Worm (Caenorhabditis elegans) whole organism, L4 larva: ENCODE measurements around the gene ifb-1.

Source experiments
- Y48G9A.11 ChIP-seq: fragments of 200-800 bp; sonication (Bioruptor generic); IDR thresholded peaks from 2 replicates; pipeline ENCODE4 v1.3.6; 2022; ENCODE audit warnings: missing genetic modification reagents, missing genetic modification characterization, missing compliant biosample characterization
- Y5F2A.4 ChIP-seq: fragments of 200-800 bp; sonication (Bioruptor generic); optimal IDR thresholded peaks from 2 replicates; lab custom pipeline; 2018; ENCODE audit warnings: mild to moderate bottlenecking, missing genetic modification characterization, missing compliant biosample characterization
- ZK337.2 ChIP-seq: fragments of 200-800 bp; sonication (Bioruptor generic); IDR thresholded peaks from 2 replicates; pipeline ENCODE4 v1.3.6; 2022; ENCODE audit warnings: missing genetic modification reagents, missing genetic modification characterization, missing compliant biosample characterization
- aha-1 ChIP-seq: fragments of 150-350 bp; peaks from one replicate; lab custom pipeline; 2014; ENCODE audit warnings: missing biosample characterization, missing genetic modification characterization
- aly-2 ChIP-seq: sonication (generic microtip); optimal IDR thresholded peaks from 2 replicates; lab custom pipeline; 2018; ENCODE audit warnings: missing biosample characterization, missing genetic modification characterization
- arid-1 ChIP-seq: fragments of 200-800 bp; sonication (Bioruptor generic); conservative IDR thresholded peaks from 2 replicates; pipeline ENCODE4 v1.3.6; 2022; ENCODE audit warnings: missing genetic modification reagents, missing genetic modification characterization, missing compliant biosample characterization
- attf-4 ChIP-seq: sonication (generic microtip); optimal IDR thresholded peaks from 3 replicates; lab custom pipeline; 2017; ENCODE audit warnings: missing biosample characterization, missing genetic modification characterization
- ceh-20 ChIP-seq: fragments of 200-800 bp; sonication (Bioruptor generic); IDR thresholded peaks from 2 replicates; pipeline ENCODE4 v1.3.6; 2022; ENCODE audit warnings: missing genetic modification reagents, missing genetic modification characterization, missing compliant biosample characterization
- ceh-82 ChIP-seq: sonication (generic microtip); optimal IDR thresholded peaks from 2 replicates; lab custom pipeline; 2017; ENCODE audit warnings: missing biosample characterization, missing genetic modification characterization
- ctbp-1 ChIP-seq: fragments of 200-800 bp; sonication (Bioruptor generic); IDR thresholded peaks from 2 replicates; pipeline ENCODE4 v1.3.6; 2022; ENCODE audit warnings: missing genetic modification reagents, missing genetic modification characterization, missing compliant biosample characterization
- dmd-6 ChIP-seq: fragments of 200-800 bp; sonication (Bioruptor generic); IDR thresholded peaks from 2 replicates; pipeline ENCODE4 v1.3.6; 2022; ENCODE audit warnings: missing genetic modification reagents, missing genetic modification characterization, missing compliant biosample characterization
- dmd-9 ChIP-seq: fragments of 200-800 bp; sonication (Bioruptor generic); IDR thresholded peaks from 2 replicates; pipeline ENCODE4 v1.3.6; 2022; ENCODE audit warnings: missing genetic modification reagents, missing genetic modification characterization, missing compliant biosample characterization
- dpl-1 ChIP-seq: fragments of 150-350 bp; optimal IDR thresholded peaks from 2 replicates; lab custom pipeline; 2014; ENCODE audit warnings: missing biosample characterization, missing genetic modification reagents, missing genetic modification characterization
- egl-27 ChIP-seq: sonication (generic microtip); optimal IDR thresholded peaks from 3 replicates; lab custom pipeline; 2017; ENCODE audit warnings: missing biosample characterization, missing genetic modification reagents, missing genetic modification characterization
- gei-8 ChIP-seq: fragments of 200-800 bp; sonication (Bioruptor generic); optimal IDR thresholded peaks from 2 replicates; lab custom pipeline; 2018; ENCODE audit warnings: mild to moderate bottlenecking, missing genetic modification characterization, missing compliant biosample characterization
- hif-1 ChIP-seq, 2 experiments: sonication (generic microtip); optimal IDR thresholded peaks; 2 replicates each; lab custom pipeline; 2016 to 2017; ENCODE audit warnings: missing compliant biosample characterization in 2 of 2, missing genetic modification characterization in 2 of 2, missing genetic modification reagents in 2 of 2, missing genotype in 2 of 2, mild to moderate bottlenecking in 1 of 2
- lim-7 ChIP-seq: fragments of 200-800 bp; sonication (Bioruptor generic); IDR thresholded peaks from 2 replicates; pipeline ENCODE4 v1.3.6; 2022; ENCODE audit warnings: missing genetic modification characterization, missing compliant biosample characterization
- lin-15B ChIP-seq: fragments of 150-350 bp; sonication (generic microtip); optimal IDR thresholded peaks from 3 replicates; lab custom pipeline; 2014; ENCODE audit warnings: missing biosample characterization, missing genetic modification characterization
- lin-29 ChIP-seq: fragments of 200-800 bp; sonication (Bioruptor generic); IDR thresholded peaks from 2 replicates; pipeline ENCODE4 v1.3.6; 2022; ENCODE audit warnings: missing genetic modification reagents, missing genetic modification characterization, missing compliant biosample characterization
- lin-38 ChIP-seq: fragments of 200-800 bp; sonication (Bioruptor generic); IDR thresholded peaks from 2 replicates; pipeline ENCODE4 v1.3.6; 2022; ENCODE audit warnings: missing genetic modification reagents, missing genetic modification characterization, missing compliant biosample characterization
- lsy-2 ChIP-seq, 2 experiments: fragments of 150-350 bp in 1 of 2; sonication (generic microtip) in 1 of 2; optimal IDR thresholded peaks; 2 replicates each; lab custom pipeline; 2014 to 2017; ENCODE audit warnings: missing biosample characterization in 2 of 2, missing genetic modification characterization in 2 of 2
- madf-9 ChIP-seq: fragments of 200-800 bp; sonication (Bioruptor generic); conservative IDR thresholded peaks from 2 replicates; pipeline ENCODE4 v1.3.6; 2022; ENCODE audit warnings: missing genetic modification reagents, missing genetic modification characterization, missing compliant biosample characterization
- mdl-1 ChIP-seq, 2 experiments: fragments of 150-350 bp in 1 of 2; sonication (generic microtip) in 1 of 2; optimal IDR thresholded peaks; 2 replicates each; lab custom pipeline; 2014 to 2017; ENCODE audit warnings: missing biosample characterization in 2 of 2, missing genetic modification characterization in 2 of 2
- mdt-29 ChIP-seq: fragments of 200-800 bp; sonication (Bioruptor generic); IDR thresholded peaks from 2 replicates; pipeline ENCODE4 v1.3.6; 2022; ENCODE audit warnings: missing genetic modification reagents, missing genetic modification characterization, missing compliant biosample characterization
- mes-2 ChIP-seq: sonication (generic microtip); optimal IDR thresholded peaks from 2 replicates; lab custom pipeline; 2016; ENCODE audit warnings: missing genotype, mild to moderate bottlenecking, missing genetic modification characterization, missing compliant biosample characterization; ENCODE audit not compliant: poor library complexity, severe bottlenecking
- mxl-3 ChIP-seq: fragments of 200-800 bp; sonication (Bioruptor generic); optimal IDR thresholded peaks from 2 replicates; lab custom pipeline; 2018; ENCODE audit warnings: mild to moderate bottlenecking, missing genetic modification characterization, missing compliant biosample characterization
- nhr-28 ChIP-seq: fragments of 150-350 bp; optimal IDR thresholded peaks from 2 replicates; lab custom pipeline; 2014; ENCODE audit warnings: missing biosample characterization, missing genetic modification characterization
- rbr-2 ChIP-seq: sonication (generic microtip); optimal IDR thresholded peaks from 2 replicates; lab custom pipeline; 2016; ENCODE audit warnings: missing genotype, missing genetic modification characterization, missing compliant biosample characterization
- snpc-1.2 ChIP-seq: fragments of 200-800 bp; sonication (Bioruptor generic); IDR thresholded peaks from 2 replicates; pipeline ENCODE4 v1.3.6; 2022; ENCODE audit warnings: missing genetic modification reagents, missing genetic modification characterization, missing compliant biosample characterization
- tra-1 ChIP-seq: fragments of 200-800 bp; sonication (Bioruptor generic); IDR thresholded peaks from 2 replicates; pipeline ENCODE4 v1.3.6; 2022; ENCODE audit warnings: missing genetic modification reagents, missing genetic modification characterization, missing compliant biosample characterization
- unc-130 ChIP-seq: sonication (generic microtip); optimal IDR thresholded peaks from 2 replicates; lab custom pipeline; 2016; ENCODE audit warnings: missing genetic modification reagents, missing genetic modification characterization, missing compliant biosample characterization
- vab-7 ChIP-seq: fragments of 200-800 bp; sonication (Bioruptor generic); IDR thresholded peaks from 2 replicates; pipeline ENCODE4 v1.3.6; 2022; ENCODE audit warnings: missing genetic modification reagents, missing genetic modification characterization, missing compliant biosample characterization
- zag-1 ChIP-seq: fragments of 150-350 bp; optimal IDR thresholded peaks from 2 replicates; lab custom pipeline; 2014; ENCODE audit warnings: missing biosample characterization, missing genetic modification characterization
- zfp-3 ChIP-seq: fragments of 200-800 bp; sonication (Bioruptor generic); conservative IDR thresholded peaks from 2 replicates; pipeline ENCODE4 v1.3.6; 2022; ENCODE audit warnings: missing genetic modification reagents, missing genetic modification characterization, missing compliant biosample characterization

The ifb-1 gene

DNA sequence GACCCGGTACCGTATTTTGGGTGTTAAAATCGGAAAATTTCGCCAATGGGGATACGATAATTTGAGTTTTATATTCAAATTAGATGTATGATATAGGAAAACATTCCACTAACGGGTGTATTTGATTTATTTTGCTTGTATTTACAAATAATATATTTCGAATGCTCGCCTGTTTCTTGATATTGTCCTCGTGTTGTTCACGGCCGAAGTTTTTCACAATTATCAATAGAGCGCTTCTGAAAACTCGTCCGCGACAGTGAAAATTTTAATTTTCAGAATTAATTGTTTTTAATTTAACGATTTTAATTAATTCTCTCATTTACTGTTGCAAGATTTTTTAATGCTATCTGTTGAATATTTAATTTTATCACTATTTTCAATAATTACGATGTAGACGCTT lies 54.2 kb downstream of the ifb-1 start:
- TF ChIP-seq lin-15B (tag; lab: Kevin White, UChicago): no peak
- 0 out of 2 replicates have a peak, but pooled peaks have one; percentile 40 for TF ChIP-seq dmd-9 (GFP tag; lab: Robert Waterston, UW)
- TF ChIP-seq ZK337.2 (GFP tag; lab: Robert Waterston, UW): 0 out of 2 replicates have a peak, but pooled peaks have one; percentile 62
- no peak for TF ChIP-seq ctbp-1
- peak; percentile 25; the same call in 1 of the 2 replicates for TF ChIP-seq Y48G9A.11 (GFP tag; lab: Robert Waterston, UW)
- TF ChIP-seq madf-9 (GFP tag; lab: Robert Waterston, UW): peak; percentile 47; the same call in 1 of the 2 replicates
- 0 out of 2 replicates have a peak, but pooled peaks have one; percentile 23 for TF ChIP-seq vab-7 (GFP tag; lab: Robert Waterston, UW)
- TF ChIP-seq lin-38: peak; percentile 90
- TF ChIP-seq hif-1 (tag; optimal IDR thresholded peaks at IDR 0.05; lab: Kevin White, UChicago): peak in 1 of 2 experiments; percentile 54
- TF ChIP-seq mdt-29 (GFP tag; lab: Robert Waterston, UW): no peak
- peak; percentile 30 for TF ChIP-seq aha-1 (tag; lab: Kevin White, UChicago)
- TF ChIP-seq mes-2: peak; percentile 97
- TF ChIP-seq unc-130 (GFP tag; lab: Kevin White, UChicago): peak; percentile 91
- peak; percentile 24 for TF ChIP-seq dpl-1 (GFP tag; lab: Kevin White, UChicago)
- TF ChIP-seq dmd-6: peak; percentile 34
- TF ChIP-seq tra-1 (GFP tag; lab: Robert Waterston, UW): 0 out of 2 replicates have a peak, but pooled peaks have one; percentile 21
- TF ChIP-seq nhr-28: peak; percentile 22
- no peak for TF ChIP-seq ceh-20 (GFP tag; lab: Robert Waterston, UW)
- TF ChIP-seq arid-1 (GFP tag; lab: Robert Waterston, UW): no peak
- TF ChIP-seq snpc-1.2 (GFP tag; lab: Robert Waterston, UW): 0 out of 2 replicates have a peak, but pooled peaks have one; percentile 9

DNA sequence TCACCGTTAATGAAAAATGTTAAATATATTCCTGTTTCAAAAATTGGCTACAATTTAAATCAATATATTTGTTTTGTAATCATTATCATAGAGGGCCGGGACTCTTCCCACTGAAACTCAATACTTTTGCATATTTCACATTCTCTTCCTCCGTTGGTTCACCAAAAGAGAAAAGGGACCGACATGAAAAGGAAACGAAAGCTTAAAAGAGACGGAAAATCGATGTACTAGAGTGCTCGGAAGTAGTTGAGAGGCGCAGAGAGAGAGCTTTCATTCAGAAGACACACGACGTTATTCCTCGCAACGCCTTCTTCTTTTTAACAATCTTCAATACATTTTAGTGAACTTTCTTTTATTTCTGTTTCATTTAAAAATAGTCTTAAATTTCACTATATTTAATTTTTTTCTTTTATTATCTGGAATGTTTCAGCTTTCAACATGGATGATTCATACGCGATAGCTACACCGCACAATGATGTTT lies 54.9 kb downstream of the ifb-1 start, which contains the start of gene ehs-1:
Gene ehs-1, plus strand, starts transcription at position 431 of the 481 bp plus-strand sequence.
- TF ChIP-seq aly-2 (tag; lab: Kevin White, UChicago) (no peak), attf-4 (tag; lab: Kevin White, UChicago) (no peak), gei-8 (GFP tag; lab: Kevin White, UChicago) (no peak), mdl-1 (tag; optimal IDR thresholded peaks at IDR 0.05; lab: Kevin White, UChicago) (no peak), dpl-1 (GFP tag; lab: Kevin White, UChicago) (peak; percentile 2), ctbp-1 (0 out of 2 replicates have a peak, but pooled peaks have one; percentile 10), zag-1 (tag; lab: Kevin White, UChicago) (no peak), egl-27 (tag; lab: Kevin White, UChicago) (no peak), lim-7 (GFP tag; lab: Robert Waterston, UW) (no peak), aha-1 (tag; lab: Kevin White, UChicago) (no peak), lsy-2 (tag; optimal IDR thresholded peaks at IDR 0.05; lab: Kevin White, UChicago) (peak in 1 of 2 experiments; percentile 19), Y5F2A.4 (GFP tag; lab: Kevin White, UChicago) (no peak), mxl-3 (GFP tag; lab: Kevin White, UChicago) (no peak), rbr-2 (tag; lab: Kevin White, UChicago) (no peak), zfp-3 (no peak), lin-29 (GFP tag; lab: Robert Waterston, UW) (no peak), ceh-82 (no peak), vab-7 (GFP tag; lab: Robert Waterston, UW) (no peak)
